Fruit fly (Drosophila melanogaster): ENCODE measurements around the gene MTA1-like.
A peak's percentile ranks its signal among the peaks of the same experiment; 100 is the strongest.

MTA1-like gene

DNA sequence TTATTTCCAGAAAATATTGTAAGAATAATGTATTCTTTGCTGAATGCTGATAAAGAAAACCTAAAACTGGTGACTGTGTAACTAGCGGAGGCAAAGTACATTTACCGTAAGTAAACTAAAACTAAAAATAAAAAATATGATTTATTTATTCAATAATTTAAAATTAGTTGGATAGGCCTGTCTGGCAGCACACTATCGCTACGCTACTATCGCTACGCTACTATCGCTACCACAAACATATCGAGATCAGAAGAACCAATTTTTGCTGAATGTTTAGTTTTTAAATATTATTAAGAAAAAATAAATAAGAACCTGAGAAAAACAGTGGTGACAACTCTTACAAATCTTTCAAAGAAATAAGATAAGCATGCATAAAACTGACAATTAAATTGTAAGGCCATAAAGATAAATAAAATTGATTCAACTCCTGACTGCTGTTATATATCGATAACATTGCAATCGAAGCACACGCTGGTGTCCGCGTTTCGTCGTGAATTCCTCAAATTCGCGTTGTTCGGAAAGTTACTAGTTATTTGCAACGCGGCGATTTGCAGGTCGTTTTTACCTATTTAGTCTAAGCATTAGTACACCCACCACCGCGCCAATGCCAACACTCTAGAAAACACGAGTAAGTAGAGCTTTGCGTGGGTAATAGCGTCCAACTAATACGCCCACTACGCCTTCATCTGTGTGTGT is 11.8 kb upstream of the MTA1-like start, which contains the start of gene Wdr33 (continued):
- TF ChIP-seq CG12299 (tag; optimal IDR thresholded peaks at IDR 0.05) (no peak), CG6254 (GFP tag; optimal IDR thresholded peaks at IDR 0.05) (no peak), sc (optimal IDR thresholded peaks at IDR 0.05) (no peak), sc (GFP tag; optimal IDR thresholded peaks at IDR 0.05) (no peak), CG18599 (GFP tag; optimal IDR thresholded peaks at IDR 0.05) (peak; percentile 12), CG18764 (GFP tag; optimal IDR thresholded peaks at IDR 0.05) (no peak), CG30403 (GFP tag; optimal IDR thresholded peaks at IDR 0.05) (peak; percentile 58), Rfx (GFP tag; IDR thresholded peaks at IDR 0.05) (no peak; the same call in 1 of the 2 replicates), CG6854 (GFP tag; optimal IDR thresholded peaks at IDR 0.05) (no peak), CG31441 (GFP tag; IDR thresholded peaks at IDR 0.05) (no peak), CG5245 (GFP tag; optimal IDR thresholded peaks at IDR 0.05) (no peak), Oli (tag; optimal IDR thresholded peaks at IDR 0.05) (peak; percentile 48), CG14710 (tag; optimal IDR thresholded peaks at IDR 0.05) (peak; percentile 59), jigr1 (GFP tag; IDR thresholded peaks at IDR 0.05) (peak; percentile 42; the same call in 2 of the 3 replicates), exex (tag; optimal IDR thresholded peaks at IDR 0.05) (no peak), CG2678 (tag; optimal IDR thresholded peaks at IDR 0.05) (peak; percentile 60), zfh1 (GFP tag; IDR thresholded peaks at IDR 0.05) (no peak), Sry-β (GFP tag; optimal IDR thresholded peaks at IDR 0.05) (no peak), gt (GFP tag; IDR thresholded peaks at IDR 0.05) (no peak), CG11695 (GFP tag; IDR thresholded peaks at IDR 0.05) (no peak), rib (GFP tag; IDR thresholded peaks at IDR 0.05) (no peak), wor (GFP tag; IDR thresholded peaks at IDR 0.05) (0 out of 2 replicates have a peak, but pooled peaks have one; percentile 13), CG10267 (tag; optimal IDR thresholded peaks at IDR 0.05) (peak; percentile 5), emc (GFP tag; optimal IDR thresholded peaks at IDR 0.05) (no peak), dimm (GFP tag; IDR thresholded peaks at IDR 0.05) (no peak), CG7839 (tag; optimal IDR thresholded peaks at IDR 0.05) (no peak), tio (GFP tag; optimal IDR thresholded peaks at IDR 0.05) (no peak), CG7357 (GFP tag; IDR thresholded peaks at IDR 0.05) (no peak), CG8478 (optimal IDR thresholded peaks at IDR 0.05) (no peak), sqz (GFP tag; optimal IDR thresholded peaks at IDR 0.05) (no peak), Meics (GFP tag; optimal IDR thresholded peaks at IDR 0.05) (peak; percentile 34), bcd (GFP tag; optimal IDR thresholded peaks at IDR 0.05) (peak; percentile 22), eve (GFP tag; optimal IDR thresholded peaks at IDR 0.05) (no peak), CG5953 (GFP tag; IDR thresholded peaks at IDR 0.05) (no peak), sim (GFP tag; IDR thresholded peaks at IDR 0.05) (no peak), CG4820 (GFP tag; optimal IDR thresholded peaks at IDR 0.05) (no peak), CG1832 (GFP tag; optimal IDR thresholded peaks at IDR 0.05) (no peak), Scr (GFP tag; IDR thresholded peaks at IDR 0.05; ENCODE audit: partially characterized antibody) (peak; percentile 95), CG15011 (GFP tag; optimal IDR thresholded peaks at IDR 0.05) (no peak), Awh (GFP tag; IDR thresholded peaks at IDR 0.05) (no peak), cato (GFP tag; optimal IDR thresholded peaks at IDR 0.05; ENCODE audit: borderline replicate concordance) (peak; percentile 14), CG8089 (GFP tag; optimal IDR thresholded peaks at IDR 0.05) (no peak), CG9817 (tag; optimal IDR thresholded peaks at IDR 0.05) (peak; percentile 50), sd (tag; optimal IDR thresholded peaks at IDR 0.05) (no peak), CG5180 (GFP tag; optimal IDR thresholded peaks at IDR 0.05) (no peak), btn (GFP tag; optimal IDR thresholded peaks at IDR 0.05) (no peak), disco-r (GFP tag; optimal IDR thresholded peaks at IDR 0.05) (no peak), bsh (GFP tag; optimal IDR thresholded peaks at IDR 0.05) (no peak), Adf1 (GFP tag; IDR thresholded peaks at IDR 0.05) (no peak), shn (GFP tag; optimal IDR thresholded peaks at IDR 0.05) (no peak), gem (tag; optimal IDR thresholded peaks at IDR 0.05) (no peak)
